Fruit fly (Drosophila melanogaster): ENCODE data around the gene CG33985.

The CG33985 gene

dm6 chr3L:15544455-15545415, 18.1 kb upstream of the CG33985 start:
- peak; percentile 20 for TF ChIP-seq rgr (GFP tag; optimal IDR thresholded peaks at IDR 0.05)
- TF ChIP-seq Hr78 (GFP tag; optimal IDR thresholded peaks at IDR 0.05), result no peak
- no peak for TF ChIP-seq tai (GFP tag; optimal IDR thresholded peaks at IDR 0.05)
- no peak for TF ChIP-seq usp (GFP tag; optimal IDR thresholded peaks at IDR 0.05)
- TF ChIP-seq OdsH (GFP tag; optimal IDR thresholded peaks at IDR 0.05), result peak; percentile 12
- TF ChIP-seq GATAd (GFP tag; optimal IDR thresholded peaks at IDR 0.05), result no peak
- TF ChIP-seq fru (GFP tag; optimal IDR thresholded peaks at IDR 0.05), result peak; percentile 37
- TF ChIP-seq jim (GFP tag; optimal IDR thresholded peaks at IDR 0.05), result peak; percentile 15
- TF ChIP-seq Myc (optimal IDR thresholded peaks at IDR 0.05), result no peak
- no peak for TF ChIP-seq N (GFP tag; optimal IDR thresholded peaks at IDR 0.05)
- TF ChIP-seq woc (GFP tag; optimal IDR thresholded peaks at IDR 0.05), result peak; percentile 39
- no peak for TF ChIP-seq Hr83 (GFP tag; optimal IDR thresholded peaks at IDR 0.05; ENCODE audit: poor library complexity, severe bottlenecking)
- TF ChIP-seq sage (GFP tag; optimal IDR thresholded peaks at IDR 0.05), result no peak
- TF ChIP-seq Vsx2 (GFP tag; optimal IDR thresholded peaks at IDR 0.05; ENCODE audit: partially characterized antibody), result no peak
- no peak for TF ChIP-seq Dif (GFP tag; optimal IDR thresholded peaks at IDR 0.05; ENCODE audit: partially characterized antibody)
- no peak for TF ChIP-seq CG9705 (GFP tag; optimal IDR thresholded peaks at IDR 0.05)
- TF ChIP-seq Hnf4 (GFP tag; optimal IDR thresholded peaks at IDR 0.05), result peak; percentile 0
- TF ChIP-seq Rel (GFP tag; optimal IDR thresholded peaks at IDR 0.05), result no peak
- TF ChIP-seq Rel (tag; optimal IDR thresholded peaks at IDR 0.05), result peak; percentile 53
- TF ChIP-seq Dfd (GFP tag; optimal IDR thresholded peaks at IDR 0.05), result no peak
- TF ChIP-seq HLH106 (tag; optimal IDR thresholded peaks at IDR 0.05), result peak; percentile 35
- no peak for TF ChIP-seq sv (GFP tag; optimal IDR thresholded peaks at IDR 0.05)
- TF ChIP-seq foxo (GFP tag; optimal IDR thresholded peaks at IDR 0.05), result peak in 1 of 2 experiments; percentile 39
- TF ChIP-seq psq (GFP tag; optimal IDR thresholded peaks at IDR 0.05), result peak; percentile 53
- peak; percentile 37 for TF ChIP-seq ey (GFP tag; optimal IDR thresholded peaks at IDR 0.05)
- TF ChIP-seq dl (GFP tag; optimal IDR thresholded peaks at IDR 0.05; ENCODE audit: insufficient read depth in 1 of 2, partially characterized antibody in 2 of 2), result no peak
- TF ChIP-seq Sp1 (GFP tag; optimal IDR thresholded peaks at IDR 0.05), result peak; percentile 16
- TF ChIP-seq br (GFP tag; optimal IDR thresholded peaks at IDR 0.05), result peak; percentile 21

dm6 chr3L:15543467-15543866, 16.9 kb upstream of the CG33985 start:
- no peak for TF ChIP-seq Jra (GFP tag; optimal IDR thresholded peaks at IDR 0.05)

dm6 chr3L:15543049-15543448, 16.4 kb upstream of the CG33985 start:
- TF ChIP-seq ey (GFP tag; optimal IDR thresholded peaks at IDR 0.05) (no peak), Dif (GFP tag; optimal IDR thresholded peaks at IDR 0.05; ENCODE audit: partially characterized antibody) (no peak), Abd-B (GFP tag; optimal IDR thresholded peaks at IDR 0.05) (no peak), usp (GFP tag; optimal IDR thresholded peaks at IDR 0.05) (no peak), br (GFP tag; optimal IDR thresholded peaks at IDR 0.05) (no peak), Mio (GFP tag; optimal IDR thresholded peaks at IDR 0.05) (no peak)

- TF ChIP-seq Mio (GFP tag; optimal IDR thresholded peaks at IDR 0.05), result no peak
- TF ChIP-seq Hnf4 (GFP tag; optimal IDR thresholded peaks at IDR 0.05), result no peak
- no peak for TF ChIP-seq CrebA (GFP tag; optimal IDR thresholded peaks at IDR 0.05; ENCODE audit: borderline replicate concordance)
- no peak for TF ChIP-seq psq (GFP tag; optimal IDR thresholded peaks at IDR 0.05)
- TF ChIP-seq brk (GFP tag; optimal IDR thresholded peaks at IDR 0.05), result no peak
Measured at dm6 chr3L:15541281-15541680, 14.7 kb upstream of the CG33985 start.
